Fruit fly (Drosophila melanogaster) whole organism, pupa: ENCODE measurements around the gene CG31097.

ENCODE experiments used
- CG10348 ChIP-seq: fragments of 200-800 bp; sonication (Bioruptor generic); IDR thresholded peaks from 2 replicates; pipeline ENCODE4 v1.3.6; 2022; ENCODE audit warnings: missing biosample characterization, missing genetic modification characterization
- CG12605 ChIP-seq: fragments of 200-800 bp; sonication (Bioruptor generic); IDR thresholded peaks from 2 replicates; pipeline ENCODE4 v1.3.6; 2022; ENCODE audit warnings: missing biosample characterization, missing genetic modification characterization
- CG13204 ChIP-seq: fragments of 200-800 bp; sonication (Bioruptor generic); optimal IDR thresholded peaks from 2 replicates; lab custom pipeline; 2018; ENCODE audit warnings: missing biosample characterization, mild to moderate bottlenecking, missing genetic modification characterization, moderate library complexity
- CG14655 ChIP-seq: fragments of 200-800 bp; sonication (Bioruptor generic); optimal IDR thresholded peaks from 3 replicates; lab custom pipeline; 2017; ENCODE audit warnings: mild to moderate bottlenecking, missing biosample characterization, missing genetic modification reagents, missing genetic modification characterization
- CG15710 ChIP-seq: fragments of 200-800 bp; sonication (Bioruptor generic); optimal IDR thresholded peaks from 2 replicates; lab custom pipeline; 2018; ENCODE audit warnings: missing biosample characterization, mild to moderate bottlenecking, missing genetic modification characterization, moderate library complexity
- CG17806 ChIP-seq: fragments of 200-800 bp; sonication (Bioruptor generic); optimal IDR thresholded peaks from 2 replicates; lab custom pipeline; 2018; ENCODE audit warnings: missing biosample characterization, mild to moderate bottlenecking, missing genetic modification characterization, moderate library complexity
- CG32121 ChIP-seq: fragments of 200-800 bp; sonication (Bioruptor generic); IDR thresholded peaks from 2 replicates; pipeline ENCODE4 v1.3.6; 2022; ENCODE audit warnings: missing biosample characterization, missing genetic modification characterization
- CG34367 ChIP-seq: fragments of 200-800 bp; sonication (Bioruptor generic); optimal IDR thresholded peaks from 2 replicates; lab custom pipeline; 2018; ENCODE audit warnings: missing biosample characterization, mild to moderate bottlenecking, missing genetic modification characterization
- CG4496 ChIP-seq: fragments of 200-800 bp; sonication (Bioruptor generic); IDR thresholded peaks from 3 replicates; pipeline ENCODE4 v1.3.6; 2022; ENCODE audit warnings: missing biosample characterization, missing genetic modification characterization
- CG8159 ChIP-seq: fragments of 200-800 bp; sonication (Bioruptor generic); optimal IDR thresholded peaks from 3 replicates; lab custom pipeline; 2018; ENCODE audit warnings: missing biosample characterization, mild to moderate bottlenecking, missing genetic modification characterization, moderate library complexity
- CG8301 ChIP-seq: fragments of 200-800 bp; sonication (Bioruptor generic); optimal IDR thresholded peaks from 2 replicates; lab custom pipeline; 2018; ENCODE audit warnings: missing biosample characterization, mild to moderate bottlenecking, missing genetic modification characterization
- CG9948 ChIP-seq: fragments of 200-800 bp; sonication (Bioruptor generic); optimal IDR thresholded peaks from 2 replicates; lab custom pipeline; 2018; ENCODE audit warnings: missing biosample characterization, mild to moderate bottlenecking, missing genetic modification characterization, moderate library complexity
- D1 ChIP-seq: fragments of 200-800 bp; sonication (Bioruptor generic); optimal IDR thresholded peaks from 2 replicates; lab custom pipeline; 2018; ENCODE audit warnings: missing biosample characterization, mild to moderate bottlenecking, missing genetic modification characterization, moderate library complexity
- EcR ChIP-seq: fragments of 200-800 bp; sonication (Bioruptor generic); optimal IDR thresholded peaks from 3 replicates; lab custom pipeline; 2019; ENCODE audit warnings: missing biosample characterization, missing genetic modification characterization, mild to moderate bottlenecking, moderate library complexity, missing genetic modification reagents
- Ets98B ChIP-seq: fragments of 200-800 bp; sonication (Bioruptor generic); IDR thresholded peaks from 2 replicates; pipeline ENCODE4 v1.3.6; 2022; ENCODE audit warnings: missing biosample characterization, missing genetic modification characterization
- Pif1A ChIP-seq: fragments of 200-800 bp; sonication (Bioruptor generic); optimal IDR thresholded peaks from 3 replicates; lab custom pipeline; 2016; ENCODE audit warnings: missing biosample characterization, missing genetic modification characterization
- Pif1B ChIP-seq: fragments of 200-800 bp; sonication (Bioruptor generic); optimal IDR thresholded peaks from 3 replicates; lab custom pipeline; 2016; ENCODE audit warnings: missing biosample characterization, missing genetic modification characterization
- Snoo ChIP-seq: fragments of 200-800 bp; sonication (Bioruptor generic); optimal IDR thresholded peaks from 3 replicates; lab custom pipeline; 2017; ENCODE audit warnings: missing biosample characterization, mild to moderate bottlenecking, missing genetic modification characterization, inconsistent platforms
- fd96Ca ChIP-seq: fragments of 200-800 bp; sonication (Bioruptor generic); IDR thresholded peaks from 3 replicates; pipeline ENCODE4 v1.3.6; 2022; ENCODE audit warnings: missing biosample characterization, missing genetic modification characterization
- gl ChIP-seq: fragments of 200-800 bp; sonication (Bioruptor generic); optimal IDR thresholded peaks from 2 replicates; lab custom pipeline; 2018; ENCODE audit warnings: missing biosample characterization, mild to moderate bottlenecking, missing genetic modification characterization
- rn ChIP-seq: fragments of 200-800 bp; sonication (Bioruptor generic); IDR thresholded peaks from 2 replicates; pipeline ENCODE4 v1.3.6; 2022; ENCODE audit warnings: missing biosample characterization, missing genetic modification characterization

CG31097 gene

DNA sequence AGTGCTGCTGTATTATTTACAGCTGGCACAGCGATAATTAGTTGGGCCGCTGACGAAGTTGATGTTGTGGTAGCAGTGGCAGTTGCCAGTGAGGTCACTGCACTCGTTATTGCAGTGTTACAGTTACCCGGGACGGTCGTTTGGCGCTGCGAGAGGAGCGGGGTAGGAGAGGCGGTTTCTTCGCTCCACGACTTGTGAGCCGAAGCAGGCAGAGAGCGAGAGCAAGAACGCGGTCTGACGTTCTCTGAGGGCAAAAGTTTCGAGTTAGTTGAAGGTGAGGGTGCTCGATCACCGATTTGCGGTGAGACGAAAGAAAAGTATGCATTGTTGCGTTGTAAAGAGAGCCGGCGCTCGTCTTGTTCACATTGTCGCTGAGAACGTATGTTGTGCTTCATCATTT, 31.0 kb upstream of the CG31097 start:
- TF ChIP-seq Ets98B (GFP tag; lab: Robert Waterston, UW) (peak; percentile 47; the same call in 1 of the 2 replicates), CG12605 (GFP tag; lab: Robert Waterston, UW) (0 out of 2 replicates have a peak, but pooled peaks have one; percentile 27)

DNA sequence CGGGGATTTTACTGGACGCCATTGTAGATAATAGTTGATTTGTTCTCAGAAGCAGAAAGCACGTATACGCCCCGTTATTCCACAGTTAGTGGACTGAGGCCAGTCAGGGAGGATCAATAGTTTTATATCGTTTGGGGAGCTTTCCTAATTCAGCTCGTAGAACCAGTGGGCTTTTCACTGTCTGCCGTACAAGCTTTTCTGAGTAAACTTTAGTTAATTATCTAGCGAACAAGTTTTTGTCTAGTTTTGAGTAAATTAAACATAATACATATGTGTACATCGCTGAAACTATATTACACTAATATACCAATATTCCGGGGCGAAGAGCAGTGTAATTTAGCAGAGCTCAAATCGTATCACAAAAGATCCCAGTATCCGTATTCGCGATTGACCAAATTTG, 25.1 kb upstream of the CG31097 start, which contains the start of gene CG10562:
Gene CG10562 (minus strand): TSS at position 101 of the 400 bp plus-strand sequence.
- TF ChIP-seq CG8301 (tag; lab: Kevin White, UChicago) (no peak), fd96Ca (GFP tag; lab: Robert Waterston, UW) (no peak), CG9948 (tag; lab: Kevin White, UChicago) (no peak), CG32121 (GFP tag; lab: Robert Waterston, UW) (no peak), CG34367 (tag; lab: Kevin White, UChicago) (no peak), CG14655 (GFP tag; lab: Kevin White, UChicago) (no peak), gl (tag; lab: Kevin White, UChicago) (no peak), CG15710 (tag; lab: Kevin White, UChicago) (no peak), Ets98B (GFP tag; lab: Robert Waterston, UW) (no peak), rn (GFP tag; lab: Robert Waterston, UW) (no peak), D1 (no peak), EcR (GFP tag; lab: Kevin White, UChicago) (no peak), CG4496 (no peak), CG17806 (tag; lab: Kevin White, UChicago) (no peak), Pif1B (GFP tag; lab: Kevin White, UChicago) (no peak), Snoo (no peak)

DNA sequence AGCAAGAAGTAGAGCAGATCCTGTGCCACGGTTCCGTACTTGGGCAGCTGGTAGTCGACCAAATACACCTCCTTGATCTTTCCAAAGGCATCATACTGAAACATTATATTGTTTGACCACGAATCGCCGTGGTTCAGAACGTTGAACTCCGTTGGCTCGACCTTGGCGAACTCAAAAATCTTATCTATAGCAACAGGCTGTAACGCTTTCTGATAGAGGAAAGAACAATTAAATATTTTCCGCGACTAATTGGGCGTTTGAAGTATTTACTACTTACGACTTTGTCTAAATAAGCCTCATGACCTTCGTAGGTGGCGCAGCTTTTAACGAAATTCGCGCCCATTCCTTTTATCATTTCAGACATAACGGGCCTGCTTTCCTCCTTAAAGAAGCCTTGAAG, 24.1 kb upstream of the CG31097 start:
- TF ChIP-seq Pif1A (GFP tag; lab: Kevin White, UChicago): no peak
- no peak for TF ChIP-seq CG12605 (GFP tag; lab: Robert Waterston, UW)
- no peak for TF ChIP-seq Pif1B (GFP tag; lab: Kevin White, UChicago)
- TF ChIP-seq CG8159 (tag; lab: Kevin White, UChicago): no peak
- TF ChIP-seq CG32121 (GFP tag; lab: Robert Waterston, UW): no peak
- no peak for TF ChIP-seq CG13204
- TF ChIP-seq Ets98B (GFP tag; lab: Robert Waterston, UW): no peak
- no peak for TF ChIP-seq CG8301 (tag; lab: Kevin White, UChicago)
- no peak for TF ChIP-seq Snoo
- no peak for TF ChIP-seq CG17806 (tag; lab: Kevin White, UChicago)
- no peak for TF ChIP-seq gl (tag; lab: Kevin White, UChicago)
- TF ChIP-seq CG34367 (tag; lab: Kevin White, UChicago): no peak
- no peak for TF ChIP-seq rn (GFP tag; lab: Robert Waterston, UW)
- no peak for TF ChIP-seq EcR (GFP tag; lab: Kevin White, UChicago)
- TF ChIP-seq D1: no peak
- no peak for TF ChIP-seq CG9948 (tag; lab: Kevin White, UChicago)
- no peak for TF ChIP-seq CG10348 (GFP tag; lab: Robert Waterston, UW)
- TF ChIP-seq CG15710 (tag; lab: Kevin White, UChicago): no peak
- no peak for TF ChIP-seq CG14655 (GFP tag; lab: Kevin White, UChicago)
- TF ChIP-seq, all 21 proteins: peak for 0

DNA sequence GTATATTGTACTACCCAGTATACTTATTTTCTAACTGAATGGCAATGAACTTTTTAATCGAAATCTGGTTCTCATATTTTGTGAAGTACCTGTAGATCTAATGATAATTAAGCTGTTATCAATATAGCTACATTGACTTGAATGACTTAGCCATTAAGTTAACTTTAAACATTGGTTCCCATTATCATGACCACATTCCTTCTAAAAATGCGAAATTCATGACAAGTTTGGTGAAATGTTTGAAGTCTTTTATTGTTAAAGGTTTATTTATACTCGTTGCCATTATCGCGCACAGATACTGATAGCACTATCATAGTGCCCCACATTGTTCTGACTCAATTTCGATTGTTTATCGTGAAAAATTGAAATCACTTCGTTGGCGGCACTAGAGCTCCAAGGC, 23.3 kb upstream of the CG31097 start:
- TF ChIP-seq CG9948 (tag; lab: Kevin White, UChicago) (no peak), rn (GFP tag; lab: Robert Waterston, UW) (no peak), CG15710 (tag; lab: Kevin White, UChicago) (no peak), CG13204 (no peak), gl (tag; lab: Kevin White, UChicago) (no peak), CG34367 (tag; lab: Kevin White, UChicago) (no peak), CG12605 (GFP tag; lab: Robert Waterston, UW) (no peak), CG10348 (GFP tag; lab: Robert Waterston, UW) (no peak), Ets98B (GFP tag; lab: Robert Waterston, UW) (no peak), CG32121 (GFP tag; lab: Robert Waterston, UW) (no peak), EcR (GFP tag; lab: Kevin White, UChicago) (no peak), D1 (no peak), fd96Ca (GFP tag; lab: Robert Waterston, UW) (no peak), Pif1A (GFP tag; lab: Kevin White, UChicago) (no peak), CG4496 (no peak), CG8301 (tag; lab: Kevin White, UChicago) (no peak), CG14655 (GFP tag; lab: Kevin White, UChicago) (no peak), CG8159 (tag; lab: Kevin White, UChicago) (no peak), Pif1B (GFP tag; lab: Kevin White, UChicago) (no peak)

DNA sequence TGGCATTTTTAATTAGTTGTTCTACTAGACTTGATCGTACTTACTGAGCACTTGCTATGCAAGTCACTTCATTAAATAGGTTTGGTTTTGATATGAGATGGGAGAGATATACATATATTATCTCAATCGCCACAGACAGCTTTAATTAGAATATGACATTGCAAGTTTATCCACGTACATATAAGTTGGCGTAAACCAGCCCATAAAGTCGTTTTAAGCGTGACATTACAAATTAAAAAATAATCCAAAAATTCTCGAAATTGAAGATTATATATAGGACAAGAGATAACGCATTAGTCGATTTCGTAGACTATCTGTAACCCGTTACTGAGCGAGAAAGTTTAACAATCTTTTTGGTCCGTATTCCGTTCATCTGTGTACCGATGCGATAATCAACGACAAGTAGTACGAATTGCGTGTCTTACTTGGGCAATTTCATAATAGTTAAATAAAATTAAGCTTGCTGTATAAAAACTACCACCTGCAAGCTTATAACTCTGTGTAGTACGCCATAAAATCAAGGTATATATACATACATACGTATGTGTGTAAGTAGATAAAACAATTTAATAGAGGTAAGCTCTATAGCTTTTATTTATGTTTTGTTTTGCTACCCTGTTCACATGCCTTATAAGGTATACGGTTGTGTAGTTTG, 22.6 kb upstream of the CG31097 start, which contains the start of gene CG10560:
Gene CG10560 (minus strand): TSS at position 51 of the 655 bp plus-strand sequence.
- no peak for TF ChIP-seq D1
- TF ChIP-seq Snoo: no peak
- no peak for TF ChIP-seq CG8159 (tag; lab: Kevin White, UChicago)
- TF ChIP-seq CG12605 (GFP tag; lab: Robert Waterston, UW): no peak
- no peak for TF ChIP-seq EcR (GFP tag; lab: Kevin White, UChicago)
- TF ChIP-seq CG34367 (tag; lab: Kevin White, UChicago): no peak
- no peak for TF ChIP-seq gl (tag; lab: Kevin White, UChicago)
- TF ChIP-seq rn (GFP tag; lab: Robert Waterston, UW): no peak
- TF ChIP-seq Pif1A (GFP tag; lab: Kevin White, UChicago): no peak
- TF ChIP-seq CG13204: no peak
- no peak for TF ChIP-seq CG32121 (GFP tag; lab: Robert Waterston, UW)
- no peak for TF ChIP-seq fd96Ca (GFP tag; lab: Robert Waterston, UW)
